Fruit fly (Drosophila melanogaster): Measurements from ENCODE around the gene CD98hc.

- TF ChIP-seq Smox (GFP tag; optimal IDR thresholded peaks at IDR 0.05) (no peak), CG7368 (GFP tag; optimal IDR thresholded peaks at IDR 0.05) (no peak), CG15336 (GFP tag; IDR thresholded peaks at IDR 0.05) (no peak), Lpt (GFP tag; optimal IDR thresholded peaks at IDR 0.05) (no peak), achi (GFP tag; optimal IDR thresholded peaks at IDR 0.05) (no peak), Hr4 (GFP tag; optimal IDR thresholded peaks at IDR 0.05) (no peak), CG6792 (GFP tag; optimal IDR thresholded peaks at IDR 0.05) (no peak), fkh (GFP tag; optimal IDR thresholded peaks at IDR 0.05) (no peak), Ets21C (GFP tag; optimal IDR thresholded peaks at IDR 0.05) (no peak)
These were observed 13.2 kb upstream of the CD98hc start for dm6 chr3R:7991446-7991845.
